Fruit fly (Drosophila melanogaster) whole organism, prepupa: Measurements from ENCODE around the gene CG13060.

Experiments used
- CG10631 ChIP-seq: fragments of 200-800 bp; sonication (Bioruptor generic); optimal IDR thresholded peaks from 2 replicates; lab custom pipeline; 2016; ENCODE audit warnings: missing biosample characterization, missing genetic modification characterization
- CG10669 ChIP-seq: fragments of 200-800 bp; sonication (Bioruptor generic); optimal IDR thresholded peaks from 3 replicates; lab custom pipeline; 2018; ENCODE audit warnings: missing biosample characterization, mild to moderate bottlenecking, missing genetic modification characterization, moderate library complexity
- CG15336 ChIP-seq: fragments of 200-800 bp; sonication (Bioruptor generic); IDR thresholded peaks from 2 replicates; pipeline ENCODE4 v1.3.6; 2022; ENCODE audit warnings: missing biosample characterization, missing genetic modification characterization
- CG1621 ChIP-seq: fragments of 200-800 bp; sonication (Bioruptor generic); optimal IDR thresholded peaks from 3 replicates; lab custom pipeline; 2018; ENCODE audit warnings: missing biosample characterization, mild to moderate bottlenecking, missing genetic modification characterization
- CG3032 ChIP-seq: fragments of 200-800 bp; optimal IDR thresholded peaks from 2 replicates; lab custom pipeline; 2019; ENCODE audit warnings: missing biosample characterization, mild to moderate bottlenecking, missing genetic modification characterization, moderate library complexity
- CG32006 ChIP-seq: fragments of 200-800 bp; sonication (Bioruptor generic); optimal IDR thresholded peaks from 3 replicates; lab custom pipeline; 2017; ENCODE audit warnings: missing biosample characterization, mild to moderate bottlenecking, missing genetic modification characterization
- CG34406 ChIP-seq: fragments of 200-800 bp; sonication (Bioruptor generic); optimal IDR thresholded peaks from 3 replicates; lab custom pipeline; 2016; ENCODE audit warnings: missing biosample characterization, missing genetic modification characterization
- CG3919 ChIP-seq: fragments of 200-800 bp; sonication (Bioruptor generic); optimal IDR thresholded peaks from 3 replicates; lab custom pipeline; 2016; ENCODE audit warnings: missing biosample characterization, missing genetic modification characterization
- CG4318 ChIP-seq: fragments of 200-800 bp; sonication (Bioruptor generic); optimal IDR thresholded peaks from 3 replicates; lab custom pipeline; 2017; ENCODE audit warnings: missing biosample characterization, mild to moderate bottlenecking, missing genetic modification characterization
- CG6163 ChIP-seq: fragments of 200-800 bp; sonication (Bioruptor generic); IDR thresholded peaks from 3 replicates; pipeline ENCODE4 v1.3.6; 2022; ENCODE audit warnings: missing biosample characterization, missing genetic modification characterization
- CG6276 ChIP-seq: fragments of 200-800 bp; sonication (Bioruptor generic); optimal IDR thresholded peaks from 2 replicates; lab custom pipeline; 2017; ENCODE audit warnings: missing biosample characterization, mild to moderate bottlenecking, missing genetic modification characterization
- CG6792 ChIP-seq: fragments of 200-800 bp; sonication (Bioruptor generic); optimal IDR thresholded peaks from 3 replicates; lab custom pipeline; 2016; ENCODE audit warnings: missing biosample characterization, missing genetic modification characterization
- CG6854 ChIP-seq: fragments of 200-800 bp; sonication (Bioruptor generic); optimal IDR thresholded peaks from 2 replicates; lab custom pipeline; 2017; ENCODE audit warnings: missing biosample characterization, mild to moderate bottlenecking, missing genetic modification characterization
- CG8119 ChIP-seq: fragments of 200-800 bp; sonication (Bioruptor generic); IDR thresholded peaks from 3 replicates; pipeline ENCODE4 v1.3.6; 2022; ENCODE audit warnings: missing biosample characterization, missing genetic modification characterization
- CG8319 ChIP-seq: fragments of 200-800 bp; sonication (Bioruptor generic); optimal IDR thresholded peaks from 3 replicates; lab custom pipeline; 2016; ENCODE audit warnings: missing biosample characterization, missing genetic modification characterization
- CG8632 ChIP-seq: fragments of 200-800 bp; sonication (Bioruptor generic); optimal IDR thresholded peaks from 3 replicates; lab custom pipeline; 2016; ENCODE audit warnings: missing biosample characterization, missing genetic modification characterization
- CG9139 ChIP-seq: fragments of 200-800 bp; sonication (Bioruptor generic); optimal IDR thresholded peaks from 3 replicates; lab custom pipeline; 2017; ENCODE audit warnings: missing biosample characterization, mild to moderate bottlenecking, missing genetic modification characterization
- Eip75B ChIP-seq: fragments of 200-800 bp; sonication (Bioruptor generic); optimal IDR thresholded peaks from 3 replicates; lab custom pipeline; 2016; ENCODE audit warnings: missing biosample characterization, missing genetic modification characterization
- Eip78C ChIP-seq: fragments of 200-800 bp; sonication (Bioruptor generic); peaks from one replicate; lab custom pipeline; 2016; ENCODE audit warnings: missing biosample characterization, missing genetic modification characterization
- Eip93F ChIP-seq: fragments of 200-800 bp; sonication (Bioruptor generic); optimal IDR thresholded peaks from 2 replicates; lab custom pipeline; 2016; ENCODE audit warnings: missing biosample characterization, mild to moderate bottlenecking, missing genetic modification characterization
- Ets21C ChIP-seq: fragments of 200-800 bp; sonication (Bioruptor generic); optimal IDR thresholded peaks from 3 replicates; lab custom pipeline; 2016; ENCODE audit warnings: missing biosample characterization, missing genetic modification characterization
- Ets96B ChIP-seq: fragments of 200-800 bp; optimal IDR thresholded peaks from 2 replicates; lab custom pipeline; 2019; ENCODE audit warnings: missing biosample characterization, mild to moderate bottlenecking, missing genetic modification characterization, moderate library complexity
- Gug ChIP-seq: fragments of 200-800 bp; sonication (Bioruptor generic); IDR thresholded peaks from 2 replicates; pipeline ENCODE4 v1.3.6; 2022; ENCODE audit warnings: missing biosample characterization, missing genetic modification characterization
- OdsH ChIP-seq: fragments of 200-800 bp; sonication (Bioruptor generic); optimal IDR thresholded peaks from 3 replicates; lab custom pipeline; 2016; ENCODE audit warnings: missing biosample characterization, missing genetic modification characterization
- Smox ChIP-seq: fragments of 200-800 bp; sonication (Bioruptor generic); optimal IDR thresholded peaks from 3 replicates; lab custom pipeline; 2016; ENCODE audit warnings: missing biosample characterization, missing genetic modification characterization
- Sox102F ChIP-seq: fragments of 200-800 bp; sonication (Bioruptor generic); optimal IDR thresholded peaks from 2 replicates; lab custom pipeline; 2016; ENCODE audit warnings: missing biosample characterization, mild to moderate bottlenecking, missing genetic modification characterization
- Sox15 ChIP-seq: fragments of 200-800 bp; sonication (Bioruptor generic); optimal IDR thresholded peaks from 3 replicates; lab custom pipeline; 2016; ENCODE audit warnings: missing biosample characterization, missing genetic modification characterization
- achi ChIP-seq: fragments of 200-800 bp; sonication (Bioruptor generic); optimal IDR thresholded peaks from 3 replicates; lab custom pipeline; 2016; ENCODE audit warnings: missing biosample characterization, missing genetic modification characterization
- acj6 ChIP-seq: fragments of 200-800 bp; sonication (Bioruptor generic); optimal IDR thresholded peaks from 3 replicates; lab custom pipeline; 2016; ENCODE audit warnings: missing biosample characterization, missing genetic modification characterization
- dac ChIP-seq: fragments of 200-800 bp; sonication (Bioruptor generic); optimal IDR thresholded peaks from 2 replicates; lab custom pipeline; 2017; ENCODE audit warnings: missing biosample characterization, mild to moderate bottlenecking, missing genetic modification characterization
- dsx ChIP-seq: fragments of 200-800 bp; optimal IDR thresholded peaks from 3 replicates; lab custom pipeline; 2019; ENCODE audit warnings: missing biosample characterization, mild to moderate bottlenecking, missing genetic modification characterization, moderate library complexity; ENCODE audit not compliant: poor library complexity, severe bottlenecking
- esn ChIP-seq: fragments of 200-800 bp; sonication (Bioruptor generic); optimal IDR thresholded peaks from 2 replicates; lab custom pipeline; 2016; ENCODE audit warnings: missing biosample characterization, mild to moderate bottlenecking, missing genetic modification characterization, moderate library complexity
- fd59A ChIP-seq: fragments of 200-800 bp; sonication (Bioruptor generic); optimal IDR thresholded peaks from 2 replicates; lab custom pipeline; 2017; ENCODE audit warnings: missing biosample characterization, mild to moderate bottlenecking, missing genetic modification characterization, missing genetic modification reagents
- fkh ChIP-seq: fragments of 200-800 bp; sonication (Bioruptor generic); optimal IDR thresholded peaks from 3 replicates; lab custom pipeline; 2017; ENCODE audit warnings: missing biosample characterization, mild to moderate bottlenecking, missing genetic modification characterization, moderate library complexity
- lz ChIP-seq: fragments of 200-800 bp; sonication (Bioruptor generic); optimal IDR thresholded peaks from 3 replicates; lab custom pipeline; 2016; ENCODE audit warnings: missing biosample characterization, missing genetic modification characterization
- pdm3 ChIP-seq: fragments of 200-800 bp; sonication (Bioruptor generic); optimal IDR thresholded peaks from 3 replicates; lab custom pipeline; 2016; ENCODE audit warnings: missing biosample characterization, missing genetic modification characterization
- ss ChIP-seq, 2 experiments: fragments of 200-800 bp; sonication (Bioruptor generic); optimal IDR thresholded peaks; 2 replicates in 1 of 2; 3 replicates in 1 of 2; lab custom pipeline; 2017 to 2018; ENCODE audit warnings: mild to moderate bottlenecking in 2 of 2, missing biosample characterization in 2 of 2, missing genetic modification characterization in 2 of 2, moderate library complexity in 1 of 2
- topi ChIP-seq: fragments of 200-800 bp; sonication (Bioruptor generic); optimal IDR thresholded peaks from 3 replicates; lab custom pipeline; 2016; ENCODE audit warnings: missing biosample characterization, missing genetic modification characterization

The CG13060 gene

dm6 chr3L:16289067-16289466, 30.6 kb upstream of the CG13060 start (continued):
- TF ChIP-seq Sox15: no peak
- no peak for TF ChIP-seq CG6276 (GFP tag; lab: Kevin White, UChicago)
- no peak for TF ChIP-seq CG9139 (GFP tag; lab: Kevin White, UChicago)
- TF ChIP-seq Eip93F (GFP tag; lab: Kevin White, UChicago): no peak
- peak; percentile 30 for TF ChIP-seq acj6 (GFP tag; lab: Kevin White, UChicago)
- no peak for TF ChIP-seq topi (GFP tag; lab: Kevin White, UChicago)
- 0 out of 3 replicates have a peak, but pooled peaks have one; percentile 45 for TF ChIP-seq CG6163
- TF ChIP-seq dsx: no peak
- no peak for TF ChIP-seq Gug
- no peak for TF ChIP-seq CG3032 (tag; lab: Kevin White, UChicago)
- TF ChIP-seq Smox (GFP tag; lab: Kevin White, UChicago): no peak
- TF ChIP-seq CG8119 (GFP tag; lab: Robert Waterston, UW): peak; percentile 46; the same call in 1 of the 3 replicates
- TF ChIP-seq Eip75B (GFP tag; lab: Kevin White, UChicago): no peak
- peak; percentile 5 for TF ChIP-seq CG34406 (GFP tag; lab: Kevin White, UChicago)
- TF ChIP-seq pdm3: peak; percentile 10

- TF ChIP-seq CG9139 (GFP tag; lab: Kevin White, UChicago) (no peak), pdm3 (no peak), dsx (no peak), fkh (no peak), CG4318 (GFP tag; lab: Kevin White, UChicago) (no peak), Gug (no peak), Sox15 (no peak), Eip78C (GFP tag; lab: Kevin White, UChicago) (no peak)
Measured at dm6 chr3L:16290850-16291249, 28.8 kb upstream of the CG13060 start, which contains the start of gene CG13045. CG13045 (minus strand) TSS chr3L:16290950.

dm6 chr3L:16291678-16292077, 28.0 kb upstream of the CG13060 start:
- TF ChIP-seq CG3919 (GFP tag; lab: Kevin White, UChicago) (peak; percentile 22), CG6163 (0 out of 3 replicates have a peak, but pooled peaks have one; percentile 30), fd59A (GFP tag; lab: Kevin White, UChicago) (no peak), Eip75B (GFP tag; lab: Kevin White, UChicago) (no peak), dac (no peak), CG32006 (GFP tag; lab: Kevin White, UChicago) (no peak), Smox (GFP tag; lab: Kevin White, UChicago) (no peak)
- TF ChIP-seq, all 60 proteins: peak for 2

- TF ChIP-seq CG6854 (GFP tag; lab: Kevin White, UChicago) (no peak), Sox102F (GFP tag; lab: Kevin White, UChicago) (no peak), acj6 (GFP tag; lab: Kevin White, UChicago) (no peak), CG1621 (tag; lab: Kevin White, UChicago) (no peak), CG15336 (GFP tag; lab: Robert Waterston, UW) (no peak), CG32006 (GFP tag; lab: Kevin White, UChicago) (no peak), fd59A (GFP tag; lab: Kevin White, UChicago) (no peak), OdsH (GFP tag; lab: Kevin White, UChicago) (no peak), CG8632 (GFP tag; lab: Kevin White, UChicago) (no peak), Eip78C (GFP tag; lab: Kevin White, UChicago) (no peak), CG9139 (GFP tag; lab: Kevin White, UChicago) (no peak), pdm3 (no peak), ss (GFP tag; optimal IDR thresholded peaks at IDR 0.05; lab: Kevin White, UChicago) (no peak), CG3032 (tag; lab: Kevin White, UChicago) (no peak), Ets96B (tag; lab: Kevin White, UChicago) (no peak), dsx (no peak), CG10669 (GFP tag; lab: Kevin White, UChicago) (no peak), CG3919 (GFP tag; lab: Kevin White, UChicago) (no peak)
Measured at dm6 chr3L:16295447-16295846, 24.2 kb upstream of the CG13060 start, which contains the start of gene CG4962. CG4962 (minus strand) TSS chr3L:16295547.

dm6 chr3L:16301153-16301552, 18.5 kb upstream of the CG13060 start, which contains the start of gene CG4982:
CG4982 (plus strand) TSS chr3L:16301453.
- no peak for TF ChIP-seq CG8119 (GFP tag; lab: Robert Waterston, UW)
- TF ChIP-seq CG34406 (GFP tag; lab: Kevin White, UChicago): no peak
- TF ChIP-seq lz (GFP tag; lab: Kevin White, UChicago): no peak
- TF ChIP-seq CG15336 (GFP tag; lab: Robert Waterston, UW): no peak
- TF ChIP-seq topi (GFP tag; lab: Kevin White, UChicago): no peak
- TF ChIP-seq dac: no peak
- no peak for TF ChIP-seq OdsH (GFP tag; lab: Kevin White, UChicago)
- TF ChIP-seq CG10631 (GFP tag; lab: Kevin White, UChicago): no peak
- TF ChIP-seq esn (GFP tag; lab: Kevin White, UChicago): no peak
- no peak for TF ChIP-seq CG6792 (GFP tag; lab: Kevin White, UChicago)
- no peak for TF ChIP-seq achi (GFP tag; lab: Kevin White, UChicago)
- no peak for TF ChIP-seq dsx
- TF ChIP-seq CG8319 (GFP tag; lab: Kevin White, UChicago): no peak
- no peak for TF ChIP-seq Ets21C
- TF ChIP-seq, all 60 proteins: peak for 0
